Worm (Caenorhabditis elegans) whole organism, young adult: Measurements from ENCODE around the gene T19H12.3.

Source experiments
- C06A6.2 ChIP-seq: fragments of 200-800 bp; sonication (Bioruptor generic); conservative IDR thresholded peaks from 2 replicates; pipeline ENCODE4 v1.3.6; 2022; ENCODE audit warnings: missing genetic modification characterization, missing compliant biosample characterization
- F37B4.10 ChIP-seq: fragments of 200-800 bp; sonication (Bioruptor generic); IDR thresholded peaks from 2 replicates; pipeline ENCODE4 v1.3.6; 2022; ENCODE audit warnings: missing genetic modification characterization, missing compliant biosample characterization
- F39B2.1 ChIP-seq: fragments of 200-800 bp; sonication (Bioruptor generic); IDR thresholded peaks from 2 replicates; pipeline ENCODE4 v1.3.6; 2022; ENCODE audit warnings: missing genetic modification reagents, missing genetic modification characterization, missing compliant biosample characterization
- F55B11.4 ChIP-seq: sonication (generic microtip); optimal IDR thresholded peaks from 2 replicates; lab custom pipeline; 2016; ENCODE audit warnings: missing compliant biosample characterization, missing genetic modification characterization, borderline replicate concordance; ENCODE audit not compliant: insufficient read depth
- F57A8.1 ChIP-seq: fragments of 200-800 bp; sonication (Bioruptor generic); optimal IDR thresholded peaks from 2 replicates; lab custom pipeline; 2018; ENCODE audit warnings: mild to moderate bottlenecking, missing genetic modification characterization, moderate library complexity, missing compliant biosample characterization
- F57C9.4 ChIP-seq: sonication (generic microtip); optimal IDR thresholded peaks from 2 replicates; lab custom pipeline; 2017; ENCODE audit warnings: mild to moderate bottlenecking, missing genetic modification characterization, missing compliant biosample characterization
- K11D2.4 ChIP-seq: fragments of 200-800 bp; sonication (Bioruptor generic); IDR thresholded peaks from 2 replicates; pipeline ENCODE4 v1.3.6; 2022; ENCODE audit warnings: missing genetic modification reagents, missing genetic modification characterization, missing compliant biosample characterization
- attf-3 ChIP-seq: fragments of 200-800 bp; sonication (Bioruptor generic); conservative IDR thresholded peaks from 2 replicates; pipeline ENCODE4 v1.3.6; 2022; ENCODE audit warnings: missing genetic modification reagents, missing genetic modification characterization, missing compliant biosample characterization
- bed-1 ChIP-seq: fragments of 200-800 bp; sonication (Bioruptor generic); IDR thresholded peaks from 2 replicates; pipeline ENCODE4 v1.3.6; 2022; ENCODE audit warnings: missing genetic modification reagents, missing genetic modification characterization, missing compliant biosample characterization
- ceh-100 ChIP-seq: fragments of 200-800 bp; sonication (Bioruptor generic); IDR thresholded peaks from 2 replicates; pipeline ENCODE4 v1.3.6; 2022; ENCODE audit warnings: missing genetic modification reagents, missing genetic modification characterization, missing compliant biosample characterization
- ceh-40 ChIP-seq: fragments of 200-800 bp; sonication (Bioruptor generic); IDR thresholded peaks from 2 replicates; pipeline ENCODE4 v1.3.6; 2022; ENCODE audit warnings: missing genetic modification characterization, missing compliant biosample characterization
- ceh-79 ChIP-seq: sonication (generic microtip); optimal IDR thresholded peaks from 2 replicates; lab custom pipeline; 2017; ENCODE audit warnings: mild to moderate bottlenecking, missing genetic modification characterization, missing compliant biosample characterization
- die-1 ChIP-seq: sonication (generic microtip); optimal IDR thresholded peaks from 2 replicates; lab custom pipeline; 2016; ENCODE audit warnings: missing genotype, mild to moderate bottlenecking, missing genetic modification characterization, missing compliant biosample characterization
- egrh-3 ChIP-seq: fragments of 200-800 bp; sonication (Bioruptor generic); IDR thresholded peaks from 2 replicates; pipeline ENCODE4 v1.3.6; 2022; ENCODE audit warnings: missing genetic modification reagents, missing genetic modification characterization, missing compliant biosample characterization
- hlh-12 ChIP-seq: sonication (generic microtip); optimal IDR thresholded peaks from 2 replicates; lab custom pipeline; 2016; ENCODE audit warnings: missing genetic modification characterization, missing compliant biosample characterization
- hlh-26 ChIP-seq: fragments of 200-800 bp; sonication (Bioruptor generic); conservative IDR thresholded peaks from 2 replicates; pipeline ENCODE4 v1.3.6; 2022; ENCODE audit warnings: missing genetic modification reagents, missing genetic modification characterization, missing compliant biosample characterization
- hmg-1.2 ChIP-seq: fragments of 200-800 bp; sonication (Bioruptor generic); IDR thresholded peaks from 2 replicates; pipeline ENCODE4 v1.3.6; 2022; ENCODE audit warnings: missing genetic modification reagents, missing genetic modification characterization, missing compliant biosample characterization
- hsf-1 ChIP-seq: fragments of 200-800 bp; sonication (Bioruptor generic); IDR thresholded peaks from 2 replicates; pipeline ENCODE4 v1.3.6; 2022; ENCODE audit warnings: missing genetic modification reagents, missing genetic modification characterization, missing compliant biosample characterization
- madf-10 ChIP-seq: sonication (generic microtip); optimal IDR thresholded peaks from 2 replicates; lab custom pipeline; 2016; ENCODE audit warnings: mild to moderate bottlenecking, missing genetic modification characterization, missing compliant biosample characterization
- nfya-2 ChIP-seq: fragments of 200-800 bp; sonication (Bioruptor generic); IDR thresholded peaks from 2 replicates; pipeline ENCODE4 v1.3.6; 2022; ENCODE audit warnings: missing genetic modification reagents, missing genetic modification characterization, missing compliant biosample characterization
- nhr-179 ChIP-seq: sonication (generic microtip); optimal IDR thresholded peaks from 2 replicates; lab custom pipeline; 2016; ENCODE audit warnings: mild to moderate bottlenecking, missing genetic modification characterization, missing compliant biosample characterization
- nhr-80 ChIP-seq: sonication (generic microtip); optimal IDR thresholded peaks from 2 replicates; lab custom pipeline; 2016; ENCODE audit warnings: missing genetic modification characterization, missing compliant biosample characterization
- rec-8 ChIP-seq, 2 experiments: sonication (generic microtip); optimal IDR thresholded peaks; 2 replicates each; lab custom pipeline; 2016; ENCODE audit warnings: mild to moderate bottlenecking in 2 of 2, missing genetic modification characterization in 2 of 2, missing genetic modification reagents in 2 of 2, missing genotype in 2 of 2, missing biosample characterization in 1 of 2, missing compliant biosample characterization in 1 of 2, moderate library complexity in 1 of 2
- rpc-1 ChIP-seq, 2 experiments: fragments of 150-350 bp in 1 of 2; sonication (generic microtip) in 1 of 2; optimal IDR thresholded peaks; 2 replicates each; lab custom pipeline; 2014 to 2018; ENCODE audit warnings: missing biosample characterization in 1 of 2, missing genetic modification characterization in 1 of 2, missing genetic modification reagents in 1 of 2, missing genotype in 1 of 2
- sea-2 ChIP-seq: fragments of 200-800 bp; sonication (Bioruptor generic); IDR thresholded peaks from 2 replicates; pipeline ENCODE4 v1.3.6; 2022; ENCODE audit warnings: missing genetic modification characterization, missing compliant biosample characterization
- snpc-1.1 ChIP-seq: sonication (generic microtip); optimal IDR thresholded peaks from 2 replicates; lab custom pipeline; 2017; ENCODE audit warnings: missing genetic modification characterization, mild to moderate bottlenecking, missing compliant biosample characterization, antibody characterized with exemption, moderate library complexity, missing genotype, missing genetic modification reagents; ENCODE audit not compliant: insufficient read depth
- snpc-4 ChIP-seq, 5 experiments: fragments of 150-350 bp in 1 of 5; sonication (generic microtip) in 4 of 5; optimal IDR thresholded peaks; 2 replicates each; lab custom pipeline; 2014 to 2018; ENCODE audit warnings: missing genetic modification characterization in 5 of 5, missing biosample characterization in 3 of 5, antibody characterized with exemption in 2 of 5, mild to moderate bottlenecking in 2 of 5, missing compliant biosample characterization in 2 of 5, missing genotype in 2 of 5, moderate library complexity in 2 of 5, missing genetic modification reagents in 1 of 5
- tlf-1 ChIP-seq: fragments of 200-800 bp; sonication (Bioruptor generic); optimal IDR thresholded peaks from 2 replicates; lab custom pipeline; 2018; ENCODE audit warnings: mild to moderate bottlenecking, missing genetic modification characterization, missing compliant biosample characterization
- unc-62 ChIP-seq: fragments of 150-350 bp; optimal IDR thresholded peaks from 2 replicates; lab custom pipeline; 2014; ENCODE audit warnings: missing biosample characterization, missing genetic modification reagents, missing genetic modification characterization
- zfh-2 ChIP-seq: fragments of 200-800 bp; sonication (Bioruptor generic); conservative IDR thresholded peaks from 2 replicates; pipeline ENCODE4 v1.3.6; 2022; ENCODE audit warnings: missing genetic modification reagents, missing genetic modification characterization, missing compliant biosample characterization
- ztf-6 ChIP-seq: fragments of 200-800 bp; sonication (Bioruptor generic); IDR thresholded peaks from 2 replicates; pipeline ENCODE4 v1.3.6; 2022; ENCODE audit warnings: missing genetic modification reagents, missing genetic modification characterization, missing compliant biosample characterization

Gene T19H12.3

ce11 chrV:4913853-4914252, 28.4 kb downstream of the T19H12.3 start:
- TF ChIP-seq snpc-4 (GFP tag; optimal IDR thresholded peaks at IDR 0.05; lab: Kevin White, UChicago) (no peak), snpc-4 (tag; optimal IDR thresholded peaks at IDR 0.05; lab: Kevin White, UChicago) (peak in 2 of 4 experiments; percentile 54 to 80), ceh-40 (GFP tag; lab: Robert Waterston, UW) (no peak)

- TF ChIP-seq nhr-80 (tag; lab: Kevin White, UChicago) (peak; percentile 37), C06A6.2 (GFP tag; lab: Robert Waterston, UW) (no peak), F39B2.1 (GFP tag; lab: Robert Waterston, UW) (no peak), ceh-100 (GFP tag; lab: Robert Waterston, UW) (no peak)
These were observed 29.4 kb downstream of the T19H12.3 start, which contains the start of gene H23N18.6 for ce11 chrV:4914879-4915278. TSS of gene H23N18.6 (minus strand) at chrV:4915079.

ce11 chrV:4918091-4918624, 32.7 kb downstream of the T19H12.3 start, which contains the start of gene C02E7.7:
TSS of gene C02E7.7 (minus strand) at chrV:4918574.
- TF ChIP-seq zfh-2, result peak; percentile 74
- TF ChIP-seq rpc-1 (optimal IDR thresholded peaks at IDR 0.05; lab: Kevin White, UChicago), result no peak
- no peak for TF ChIP-seq rpc-1 (tag; optimal IDR thresholded peaks at IDR 0.05; lab: Kevin White, UChicago)
- peak; percentile 46; the same call in 1 of the 2 replicates for TF ChIP-seq egrh-3 (GFP tag; lab: Robert Waterston, UW)

- TF ChIP-seq hsf-1 (GFP tag; lab: Robert Waterston, UW) (0 out of 2 replicates have a peak, but pooled peaks have one; percentile 29), F39B2.1 (GFP tag; lab: Robert Waterston, UW) (no peak)
These were observed 33.3 kb downstream of the T19H12.3 start, which contains the start of gene C02E7.6 for ce11 chrV:4918664-4919257. TSS of gene C02E7.6 (plus strand) at chrV:4919207.

ce11 chrV:4920690-4921152, 35.2 kb downstream of the T19H12.3 start, which contains the start of the genes C02E7.8 and srh-23:
TSS of gene C02E7.8 (minus strand) at chrV:4920790.
TSS of gene srh-23 (plus strand) at chrV:4921102.
- no peak for TF ChIP-seq sea-2 (GFP tag; lab: Robert Waterston, UW)
- no peak for TF ChIP-seq snpc-1.1
- no peak for TF ChIP-seq F57A8.1 (GFP tag; lab: Kevin White, UChicago)
- no peak for TF ChIP-seq die-1
- TF ChIP-seq F37B4.10, result no peak
- TF ChIP-seq bed-1 (GFP tag; lab: Robert Waterston, UW), result no peak
- TF ChIP-seq attf-3 (GFP tag; lab: Robert Waterston, UW), result no peak
- TF ChIP-seq nhr-179 (tag; lab: Kevin White, UChicago), result no peak
- no peak for TF ChIP-seq tlf-1
- no peak for TF ChIP-seq hlh-12 (tag; lab: Kevin White, UChicago)
- no peak for TF ChIP-seq madf-10 (tag; lab: Kevin White, UChicago)
- TF ChIP-seq rec-8 (tag; optimal IDR thresholded peaks at IDR 0.05; lab: Kevin White, UChicago), result no peak
- TF ChIP-seq hmg-1.2 (GFP tag; lab: Robert Waterston, UW), result no peak

ce11 chrV:4922024-4922423, 36.6 kb downstream of the T19H12.3 start, which contains the start of gene srh-22:
TSS of gene srh-22 (plus strand) at chrV:4922324.
- TF ChIP-seq hlh-26, result no peak
- TF ChIP-seq ceh-79, result no peak
- no peak for TF ChIP-seq ztf-6 (GFP tag; lab: Robert Waterston, UW)
- no peak for TF ChIP-seq F57C9.4 (tag; lab: Kevin White, UChicago)
- TF ChIP-seq tlf-1, result no peak
- TF ChIP-seq unc-62 (GFP tag; lab: Kevin White, UChicago), result no peak
- no peak for TF ChIP-seq rec-8 (tag; optimal IDR thresholded peaks at IDR 0.05; lab: Kevin White, UChicago)
- no peak for TF ChIP-seq F55B11.4
- TF ChIP-seq K11D2.4 (GFP tag; lab: Robert Waterston, UW), result no peak
- no peak for TF ChIP-seq nfya-2 (GFP tag; lab: Robert Waterston, UW)
